Worm (Caenorhabditis elegans) whole organism, midembryonic: ENCODE data around the gene aly-3.

Experiments used
- T22C8.4 ChIP-seq: fragments of 200-800 bp; sonication (Bioruptor generic); IDR thresholded peaks from 2 replicates; pipeline ENCODE4 v1.3.6; 2022; ENCODE audit warnings: missing genetic modification characterization, missing compliant biosample characterization
- cog-1 ChIP-seq: sonication (generic microtip); optimal IDR thresholded peaks from 2 replicates; lab custom pipeline; 2016; ENCODE audit warnings: missing genetic modification characterization, missing compliant biosample characterization
- flt-1 ChIP-seq: fragments of 200-800 bp; sonication (Bioruptor generic); IDR thresholded peaks from 2 replicates; pipeline ENCODE4 v1.3.6; 2022; ENCODE audit warnings: missing genetic modification characterization, missing compliant biosample characterization
- klf-2 ChIP-seq: fragments of 200-800 bp; sonication (Bioruptor generic); conservative IDR thresholded peaks from 2 replicates; pipeline ENCODE4 v1.3.6; 2022; ENCODE audit warnings: missing genetic modification reagents, missing genetic modification characterization, missing compliant biosample characterization
- med-1 ChIP-seq: sonication (generic microtip); optimal IDR thresholded peaks from 2 replicates; lab custom pipeline; 2017; ENCODE audit warnings: missing genetic modification characterization, mild to moderate bottlenecking, missing compliant biosample characterization, antibody characterized with exemption, missing genetic modification reagents; ENCODE audit not compliant: insufficient read depth
- ref-1 ChIP-seq: fragments of 200-800 bp; sonication (Bioruptor generic); conservative IDR thresholded peaks from 2 replicates; pipeline ENCODE4 v1.3.6; 2022; ENCODE audit warnings: missing genetic modification reagents, missing genetic modification characterization, missing compliant biosample characterization
- tab-1 ChIP-seq: fragments of 200-800 bp; sonication (Bioruptor generic); IDR thresholded peaks from 2 replicates; pipeline ENCODE4 v1.3.6; 2022; ENCODE audit warnings: missing genetic modification characterization, missing compliant biosample characterization
- ztf-23 ChIP-seq: fragments of 200-800 bp; sonication (Bioruptor generic); IDR thresholded peaks from 2 replicates; pipeline ENCODE4 v1.3.6; 2022; ENCODE audit warnings: missing genetic modification reagents, missing genetic modification characterization, missing compliant biosample characterization
- ztf-29 ChIP-seq: fragments of 200-800 bp; sonication (Bioruptor generic); IDR thresholded peaks from 2 replicates; pipeline ENCODE4 v1.3.6; 2022; ENCODE audit warnings: missing genetic modification reagents, missing genetic modification characterization, missing compliant biosample characterization

Gene aly-3

ce11 chrIV:12111477-12111876 lies 11.6 kb upstream of the aly-3 start, which contains the start of gene dlc-2:
Gene dlc-2 (minus strand): TSS chrIV:12111577.
- TF ChIP-seq ref-1 (GFP tag; lab: Robert Waterston, UW) (no peak), flt-1 (GFP tag; lab: Robert Waterston, UW) (no peak), klf-2 (GFP tag; lab: Robert Waterston, UW) (no peak), T22C8.4 (GFP tag; lab: Robert Waterston, UW) (no peak), med-1 (GFP tag; lab: Kevin White, UChicago) (no peak), ztf-23 (GFP tag; lab: Robert Waterston, UW) (no peak), cog-1 (tag; lab: Kevin White, UChicago) (no peak), tab-1 (GFP tag; lab: Robert Waterston, UW) (no peak), ztf-29 (GFP tag; lab: Robert Waterston, UW) (no peak)

- no peak for TF ChIP-seq flt-1 (GFP tag; lab: Robert Waterston, UW)
- TF ChIP-seq ref-1 (GFP tag; lab: Robert Waterston, UW), result no peak
- TF ChIP-seq ztf-23 (GFP tag; lab: Robert Waterston, UW), result no peak
- no peak for TF ChIP-seq tab-1 (GFP tag; lab: Robert Waterston, UW)
- no peak for TF ChIP-seq klf-2 (GFP tag; lab: Robert Waterston, UW)
- TF ChIP-seq cog-1 (tag; lab: Kevin White, UChicago), result no peak
- TF ChIP-seq T22C8.4 (GFP tag; lab: Robert Waterston, UW), result no peak
- TF ChIP-seq ztf-29 (GFP tag; lab: Robert Waterston, UW), result no peak
- TF ChIP-seq med-1 (GFP tag; lab: Kevin White, UChicago), result no peak
These were observed 10.0 kb upstream of the aly-3 start for ce11 chrIV:12113056-12113455.

ce11 chrIV:12114498-12114897 lies 8.6 kb upstream of the aly-3 start:
- no peak for TF ChIP-seq cog-1 (tag; lab: Kevin White, UChicago)
- TF ChIP-seq ztf-23 (GFP tag; lab: Robert Waterston, UW), result no peak
- TF ChIP-seq ref-1 (GFP tag; lab: Robert Waterston, UW), result no peak

- TF ChIP-seq tab-1 (GFP tag; lab: Robert Waterston, UW) (no peak), flt-1 (GFP tag; lab: Robert Waterston, UW) (no peak), med-1 (GFP tag; lab: Kevin White, UChicago) (no peak), klf-2 (GFP tag; lab: Robert Waterston, UW) (no peak), ref-1 (GFP tag; lab: Robert Waterston, UW) (no peak), T22C8.4 (GFP tag; lab: Robert Waterston, UW) (no peak), cog-1 (tag; lab: Kevin White, UChicago) (no peak), ztf-23 (GFP tag; lab: Robert Waterston, UW) (no peak)
These were observed 2.5 kb upstream of the aly-3 start for ce11 chrIV:12120536-12120935.

ce11 chrIV:12121076-12121475 lies 2.0 kb upstream of the aly-3 start, which contains the start of the genes ddb-1 and M18.6:
Gene ddb-1 (minus strand): TSS chrIV:12121165.
Gene M18.6 (plus strand): TSS chrIV:12121310.
- TF ChIP-seq med-1 (GFP tag; lab: Kevin White, UChicago), result no peak
- no peak for TF ChIP-seq klf-2 (GFP tag; lab: Robert Waterston, UW)
- TF ChIP-seq ztf-23 (GFP tag; lab: Robert Waterston, UW), result no peak
- TF ChIP-seq ztf-29 (GFP tag; lab: Robert Waterston, UW), result no peak
- TF ChIP-seq T22C8.4 (GFP tag; lab: Robert Waterston, UW), result no peak
- TF ChIP-seq tab-1 (GFP tag; lab: Robert Waterston, UW), result no peak
- no peak for TF ChIP-seq cog-1 (tag; lab: Kevin White, UChicago)
- no peak for TF ChIP-seq ref-1 (GFP tag; lab: Robert Waterston, UW)
- no peak for TF ChIP-seq flt-1 (GFP tag; lab: Robert Waterston, UW)

- no peak for TF ChIP-seq ztf-23 (GFP tag; lab: Robert Waterston, UW)
- 0 out of 2 replicates have a peak, but pooled peaks have one; percentile 11 for TF ChIP-seq flt-1 (GFP tag; lab: Robert Waterston, UW)
These were observed 1.4 kb downstream of the aly-3 start, which contains the start of gene dhhc-6 for ce11 chrIV:12124314-12125084. Gene dhhc-6 (plus strand): TSS chrIV:12124952.

ce11 chrIV:12126740-12127472 lies 3.8 kb downstream of the aly-3 start:
- TF ChIP-seq cog-1 (tag; lab: Kevin White, UChicago), result no peak
- no peak for TF ChIP-seq T22C8.4 (GFP tag; lab: Robert Waterston, UW)
- no peak for TF ChIP-seq ztf-29 (GFP tag; lab: Robert Waterston, UW)
- TF ChIP-seq ztf-23 (GFP tag; lab: Robert Waterston, UW), result no peak
- TF ChIP-seq flt-1 (GFP tag; lab: Robert Waterston, UW), result no peak
- TF ChIP-seq tab-1 (GFP tag; lab: Robert Waterston, UW), result no peak
- TF ChIP-seq ref-1 (GFP tag; lab: Robert Waterston, UW), result no peak
- no peak for TF ChIP-seq med-1 (GFP tag; lab: Kevin White, UChicago)
- TF ChIP-seq klf-2 (GFP tag; lab: Robert Waterston, UW), result no peak

ce11 chrIV:12127838-12128237 lies 4.8 kb downstream of the aly-3 start:
- TF ChIP-seq klf-2 (GFP tag; lab: Robert Waterston, UW) (no peak), tab-1 (GFP tag; lab: Robert Waterston, UW) (no peak), T22C8.4 (GFP tag; lab: Robert Waterston, UW) (no peak), cog-1 (tag; lab: Kevin White, UChicago) (no peak), ztf-29 (GFP tag; lab: Robert Waterston, UW) (no peak), ref-1 (GFP tag; lab: Robert Waterston, UW) (no peak), med-1 (GFP tag; lab: Kevin White, UChicago) (no peak)
